Fruit fly (Drosophila melanogaster) whole organism, embryonic: ENCODE results near the gene Mlc2.
A peak's percentile ranks its signal among the peaks of the same experiment; 100 is the strongest.

ENCODE experiments used
- Adf1 ChIP-seq: fragments of 200-800 bp; sonication (Bioruptor generic); IDR thresholded peaks from 2 replicates; pipeline ENCODE4 v1.3.6; 2022; ENCODE audit warnings: missing biosample characterization, missing genetic modification characterization
- CG10267 ChIP-seq: fragments of 200-800 bp; sonication (Bioruptor generic); optimal IDR thresholded peaks from 2 replicates; lab custom pipeline; 2018; ENCODE audit warnings: missing biosample characterization, mild to moderate bottlenecking, missing genetic modification characterization, moderate library complexity
- CG10274 ChIP-seq: fragments of 200-800 bp; sonication (Bioruptor generic); optimal IDR thresholded peaks from 3 replicates; lab custom pipeline; 2017; ENCODE audit warnings: missing biosample characterization, mild to moderate bottlenecking, missing genetic modification characterization
- CG11247 ChIP-seq: fragments of 200-800 bp; sonication (Bioruptor generic); IDR thresholded peaks from 2 replicates; pipeline ENCODE4 v1.3.6; 2022; ENCODE audit warnings: missing biosample characterization, missing genetic modification characterization
- CG11456 ChIP-seq: fragments of 200-800 bp; sonication (Bioruptor generic); IDR thresholded peaks from 3 replicates; pipeline ENCODE4 v1.3.6; 2022; ENCODE audit warnings: missing biosample characterization, missing genetic modification characterization
- CG11504 ChIP-seq: fragments of 200-800 bp; sonication (Bioruptor generic); optimal IDR thresholded peaks from 3 replicates; lab custom pipeline; 2019; ENCODE audit warnings: missing biosample characterization, mild to moderate bottlenecking, missing genetic modification characterization, moderate library complexity
- CG12942 ChIP-seq: fragments of 200-800 bp; sonication (Bioruptor generic); optimal IDR thresholded peaks from 3 replicates; lab custom pipeline; 2016; ENCODE audit warnings: missing biosample characterization, missing genetic modification characterization
- CG16863 ChIP-seq: fragments of 200-800 bp; sonication (Bioruptor generic); optimal IDR thresholded peaks from 3 replicates; lab custom pipeline; 2016; ENCODE audit warnings: missing biosample characterization, missing genetic modification characterization
- CG17912 ChIP-seq: fragments of 200-800 bp; sonication (Bioruptor generic); optimal IDR thresholded peaks from 2 replicates; lab custom pipeline; 2018; ENCODE audit warnings: missing biosample characterization, mild to moderate bottlenecking, missing genetic modification characterization
- CG1792 ChIP-seq: fragments of 200-800 bp; sonication (Bioruptor generic); optimal IDR thresholded peaks from 2 replicates; lab custom pipeline; 2016; ENCODE audit warnings: missing biosample characterization, missing genetic modification characterization
- CG33557 ChIP-seq: fragments of 200-800 bp; sonication (Bioruptor generic); optimal IDR thresholded peaks from 2 replicates; lab custom pipeline; 2019; ENCODE audit warnings: missing biosample characterization, mild to moderate bottlenecking, missing genetic modification characterization, moderate library complexity
- CG42726 ChIP-seq: fragments of 200-800 bp; sonication (Bioruptor generic); IDR thresholded peaks from 2 replicates; pipeline ENCODE4 v1.3.6; 2022; ENCODE audit warnings: missing biosample characterization, missing genetic modification characterization; ENCODE audit not compliant: partially characterized antibody
- CG4360 ChIP-seq: fragments of 200-800 bp; sonication (Bioruptor generic); IDR thresholded peaks from 2 replicates; pipeline ENCODE4 v1.3.6; 2022; ENCODE audit warnings: missing biosample characterization, missing genetic modification characterization
- CG6765 ChIP-seq: fragments of 200-800 bp; sonication (Bioruptor generic); optimal IDR thresholded peaks from 3 replicates; lab custom pipeline; 2017; ENCODE audit warnings: missing biosample characterization, mild to moderate bottlenecking, missing genetic modification characterization
- CG7786 ChIP-seq: fragments of 200-800 bp; sonication (Bioruptor generic); optimal IDR thresholded peaks from 2 replicates; lab custom pipeline; 2016; ENCODE audit warnings: missing biosample characterization, missing genetic modification characterization
- CG8089 ChIP-seq: fragments of 200-800 bp; sonication (Bioruptor generic); optimal IDR thresholded peaks from 3 replicates; lab custom pipeline; 2016; ENCODE audit warnings: missing biosample characterization, missing genetic modification characterization
- CG8388 ChIP-seq: fragments of 200-800 bp; sonication (Bioruptor generic); optimal IDR thresholded peaks from 2 replicates; lab custom pipeline; 2019; ENCODE audit warnings: missing biosample characterization, mild to moderate bottlenecking, missing genetic modification characterization, moderate library complexity
- CoRest ChIP-seq: fragments of 200-800 bp; sonication (Bioruptor generic); optimal IDR thresholded peaks from 3 replicates; lab custom pipeline; 2018; ENCODE audit warnings: missing biosample characterization, mild to moderate bottlenecking, missing genetic modification characterization, moderate library complexity
- Dll ChIP-seq: fragments of 200-800 bp; sonication (Bioruptor generic); IDR thresholded peaks from 4 replicates; pipeline ENCODE4 v1.3.6; 2022; ENCODE audit warnings: missing biosample characterization, missing genetic modification characterization; ENCODE audit not compliant: partially characterized antibody
- Drgx ChIP-seq: fragments of 200-800 bp; sonication (Bioruptor generic); IDR thresholded peaks from 2 replicates; pipeline ENCODE4 v1.3.6; 2022; ENCODE audit warnings: missing biosample characterization, missing genetic modification characterization
- Eip74EF ChIP-seq, 2 experiments: fragments of 200-800 bp in 1 of 2; fragments of >200 bp in 1 of 2; sonication (Bioruptor generic) in 1 of 2; optimal IDR thresholded peaks; 2 replicates each; lab custom pipeline; 2017 to 2019; ENCODE audit warnings: missing biosample characterization in 2 of 2, missing genetic modification characterization in 2 of 2, mild to moderate bottlenecking in 1 of 2, moderate library complexity in 1 of 2
- Fer1 ChIP-seq: fragments of 200-800 bp; sonication (Bioruptor generic); optimal IDR thresholded peaks from 2 replicates; lab custom pipeline; 2017; ENCODE audit warnings: missing biosample characterization, mild to moderate bottlenecking, missing genetic modification characterization
- HLHmδ ChIP-seq: fragments of 200-800 bp; sonication (Bioruptor generic); optimal IDR thresholded peaks from 2 replicates; lab custom pipeline; 2018; ENCODE audit warnings: missing biosample characterization, mild to moderate bottlenecking, missing genetic modification characterization, moderate library complexity
- Hr78 ChIP-seq, 2 experiments: fragments of 200-800 bp in 1 of 2; fragments of >200 bp in 1 of 2; sonication (Bioruptor generic) in 1 of 2; optimal IDR thresholded peaks; 2 replicates each; lab custom pipeline; 2017 to 2019; ENCODE audit warnings: missing biosample characterization in 2 of 2, missing genetic modification characterization in 2 of 2, mild to moderate bottlenecking in 1 of 2, moderate library complexity in 1 of 2
- Lim3 ChIP-seq: fragments of 200-800 bp; sonication (Bioruptor generic); IDR thresholded peaks from 2 replicates; pipeline ENCODE4 v1.3.6; 2022; ENCODE audit warnings: missing biosample characterization, missing genetic modification characterization
- Mad ChIP-seq: fragments of 200-800 bp; sonication (Bioruptor generic); optimal IDR thresholded peaks from 2 replicates; lab custom pipeline; 2016; ENCODE audit warnings: missing biosample characterization, missing genetic modification characterization
- Nf-YB ChIP-seq: fragments of 200-800 bp; sonication (Bioruptor generic); optimal IDR thresholded peaks from 3 replicates; lab custom pipeline; 2019; ENCODE audit warnings: missing biosample characterization, mild to moderate bottlenecking, missing genetic modification characterization, moderate library complexity
- Nf-YC ChIP-seq: fragments of 200-800 bp; optimal IDR thresholded peaks from 3 replicates; lab custom pipeline; 2019; ENCODE audit warnings: missing biosample characterization, mild to moderate bottlenecking, missing genetic modification characterization, moderate library complexity
- Rfx ChIP-seq: fragments of 200-800 bp; sonication (Bioruptor generic); IDR thresholded peaks from 2 replicates; pipeline ENCODE4 v1.3.6; 2022; ENCODE audit warnings: missing biosample characterization, missing genetic modification characterization
- Six4 ChIP-seq: fragments of 200-800 bp; sonication (Bioruptor generic); optimal IDR thresholded peaks from 2 replicates; lab custom pipeline; 2016; ENCODE audit warnings: missing biosample characterization, missing genetic modification characterization
- Usf ChIP-seq: fragments of 200-800 bp; sonication (Bioruptor generic); optimal IDR thresholded peaks from 2 replicates; lab custom pipeline; 2017; ENCODE audit warnings: missing genotype, missing biosample characterization, missing genetic modification characterization
- Xbp1 ChIP-seq: fragments of 200-800 bp; sonication (Bioruptor generic); optimal IDR thresholded peaks from 3 replicates; lab custom pipeline; 2016; ENCODE audit warnings: missing biosample characterization, mild to moderate bottlenecking, missing genetic modification characterization
- Xrp1 ChIP-seq: fragments of 200-800 bp; sonication (Bioruptor generic); IDR thresholded peaks from 2 replicates; pipeline ENCODE4 v1.3.6; 2022; ENCODE audit warnings: missing biosample characterization, missing genetic modification characterization
- abd-A ChIP-seq: fragments of 200-800 bp; sonication (Bioruptor generic); optimal IDR thresholded peaks from 3 replicates; lab custom pipeline; 2019; ENCODE audit warnings: missing biosample characterization, mild to moderate bottlenecking, missing genetic modification characterization, moderate library complexity
- croc ChIP-seq: fragments of 200-800 bp; sonication (Bioruptor generic); conservative IDR thresholded peaks from 3 replicates; pipeline ENCODE4 v1.3.6; 2022; ENCODE audit warnings: missing biosample characterization, missing genetic modification characterization
- disco-r ChIP-seq: fragments of 200-800 bp; sonication (Bioruptor generic); optimal IDR thresholded peaks from 2 replicates; lab custom pipeline; 2016; ENCODE audit warnings: missing biosample characterization, missing genetic modification characterization
- dpn ChIP-seq, 2 experiments: fragments of 200-800 bp; sonication (Bioruptor generic); optimal IDR thresholded peaks; 3 replicates each; lab custom pipeline; 2016; ENCODE audit warnings: missing biosample characterization in 2 of 2, missing genetic modification characterization in 2 of 2
- eve ChIP-seq, 2 experiments: fragments of >200 bp; optimal IDR thresholded peaks; 2 replicates each; lab custom pipeline; 2017; ENCODE audit warnings: missing biosample characterization in 2 of 2, missing genetic modification characterization in 2 of 2
- fd3F ChIP-seq: fragments of 200-800 bp; sonication (Bioruptor generic); optimal IDR thresholded peaks from 2 replicates; lab custom pipeline; 2018; ENCODE audit warnings: missing biosample characterization, mild to moderate bottlenecking, missing genetic modification characterization, moderate library complexity
- gem ChIP-seq: fragments of 200-800 bp; sonication (Bioruptor generic); optimal IDR thresholded peaks from 2 replicates; lab custom pipeline; 2019; ENCODE audit warnings: missing biosample characterization, mild to moderate bottlenecking, missing genetic modification characterization, moderate library complexity
- gro ChIP-seq: fragments of 200-800 bp; sonication (Bioruptor generic); optimal IDR thresholded peaks from 2 replicates; lab custom pipeline; 2016; ENCODE audit warnings: missing biosample characterization, missing genetic modification characterization
- lbe ChIP-seq: fragments of 200-800 bp; sonication (Bioruptor generic); optimal IDR thresholded peaks from 2 replicates; lab custom pipeline; 2016; ENCODE audit warnings: missing biosample characterization, mild to moderate bottlenecking, missing genetic modification characterization
- lilli ChIP-seq: fragments of 200-800 bp; sonication (Bioruptor generic); optimal IDR thresholded peaks from 3 replicates; lab custom pipeline; 2016; ENCODE audit warnings: missing biosample characterization, missing genetic modification characterization
- nerfin-2 ChIP-seq: fragments of 200-800 bp; sonication (Bioruptor generic); IDR thresholded peaks from 2 replicates; pipeline ENCODE4 v1.3.6; 2022; ENCODE audit warnings: missing biosample characterization, missing genetic modification characterization; ENCODE audit not compliant: partially characterized antibody
- pros ChIP-seq: fragments of 200-800 bp; sonication (Bioruptor generic); optimal IDR thresholded peaks from 3 replicates; lab custom pipeline; 2019; ENCODE audit warnings: missing biosample characterization, mild to moderate bottlenecking, missing genetic modification characterization, moderate library complexity
- row ChIP-seq: fragments of 200-800 bp; sonication (Bioruptor generic); IDR thresholded peaks from 3 replicates; pipeline ENCODE4 v1.3.6; 2022; ENCODE audit warnings: missing biosample characterization, missing genetic modification characterization
- salm ChIP-seq: fragments of 200-800 bp; sonication (Bioruptor generic); optimal IDR thresholded peaks from 2 replicates; lab custom pipeline; 2018; ENCODE audit warnings: missing biosample characterization, mild to moderate bottlenecking, missing genetic modification characterization
- stwl ChIP-seq: fragments of 200-800 bp; sonication (Bioruptor generic); optimal IDR thresholded peaks from 3 replicates; lab custom pipeline; 2018; ENCODE audit warnings: missing biosample characterization, mild to moderate bottlenecking, missing genetic modification characterization, moderate library complexity
- vnd ChIP-seq: fragments of 200-800 bp; sonication (Bioruptor generic); IDR thresholded peaks from 3 replicates; pipeline ENCODE4 v1.3.6; 2022; ENCODE audit warnings: missing biosample characterization, missing genetic modification characterization; ENCODE audit not compliant: partially characterized antibody
- wek ChIP-seq: fragments of 200-800 bp; sonication (Bioruptor generic); optimal IDR thresholded peaks from 3 replicates; lab custom pipeline; 2018; ENCODE audit warnings: missing biosample characterization, mild to moderate bottlenecking, missing genetic modification characterization, moderate library complexity

The Mlc2 gene

DNA sequence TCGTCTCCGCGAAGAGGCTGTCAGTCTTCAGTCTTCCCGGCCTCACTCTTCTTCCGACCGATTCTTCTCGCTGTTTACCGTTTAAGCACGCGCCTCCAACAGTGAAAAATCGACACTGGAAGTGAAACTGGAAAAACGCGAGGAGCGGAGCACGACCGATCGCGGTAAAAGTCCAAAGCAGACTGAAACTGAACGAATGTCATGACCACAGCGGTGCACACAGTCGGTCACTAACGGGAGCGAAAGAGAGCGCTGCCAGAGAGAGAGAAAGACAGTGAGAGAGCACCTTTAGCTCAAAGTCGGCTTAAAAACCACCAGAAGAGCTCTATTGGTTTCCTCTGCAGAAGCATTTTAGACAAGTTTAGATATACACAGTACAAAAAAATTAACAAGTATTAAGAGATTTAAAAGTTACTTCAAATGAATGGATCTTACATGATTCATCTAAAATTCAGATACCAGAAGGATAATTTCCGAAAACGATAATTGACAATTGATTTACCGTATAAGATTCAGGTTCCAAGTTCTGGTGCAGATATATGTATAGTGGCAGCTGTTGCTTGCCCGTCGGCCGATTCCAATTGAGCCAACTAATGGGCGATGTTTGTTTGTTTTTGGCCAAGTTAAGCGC is 13.9 kb downstream of the Mlc2 start, which contains the start of gene CG11498 (continued):
- TF ChIP-seq CG8388 (GFP tag; lab: Kevin White, UChicago) (no peak), nerfin-2 (GFP tag; lab: Robert Waterston, UW) (no peak), Eip74EF (GFP tag; optimal IDR thresholded peaks at IDR 0.05; lab: Kevin White, UChicago) (no peak), CG33557 (GFP tag; lab: Kevin White, UChicago) (no peak), CG16863 (GFP tag; lab: Kevin White, UChicago) (no peak), Mad (GFP tag; lab: Kevin White, UChicago) (no peak), CG7786 (no peak), Dll (GFP tag; lab: Robert Waterston, UW) (no peak), Hr78 (GFP tag; optimal IDR thresholded peaks at IDR 0.05; lab: Kevin White, UChicago) (peak in 1 of 2 experiments; percentile 50), Xbp1 (GFP tag; lab: Kevin White, UChicago) (no peak), Adf1 (GFP tag; lab: Robert Waterston, UW) (no peak), CG6765 (GFP tag; lab: Kevin White, UChicago) (no peak), vnd (GFP tag; lab: Robert Waterston, UW) (no peak), croc (GFP tag; lab: Robert Waterston, UW) (no peak), CoRest (tag; lab: Kevin White, UChicago) (no peak), salm (tag; lab: Kevin White, UChicago) (no peak), pros (GFP tag; lab: Kevin White, UChicago) (peak; percentile 22), wek (GFP tag; lab: Kevin White, UChicago) (no peak), fd3F (GFP tag; lab: Kevin White, UChicago) (no peak), CG11504 (no peak), disco-r (GFP tag; lab: Kevin White, UChicago) (no peak), Lim3 (GFP tag; lab: Robert Waterston, UW) (no peak), CG1792 (GFP tag; lab: Kevin White, UChicago) (no peak), CG10274 (no peak), lbe (GFP tag; lab: Kevin White, UChicago) (no peak), Nf-YC (tag; lab: Kevin White, UChicago) (no peak), CG11456 (no peak), dpn (GFP tag; optimal IDR thresholded peaks at IDR 0.05; lab: Kevin White, UChicago) (no peak), Rfx (GFP tag; lab: Robert Waterston, UW) (no peak), CG12942 (GFP tag; lab: Kevin White, UChicago) (no peak), eve (GFP tag; optimal IDR thresholded peaks at IDR 0.05; lab: Kevin White, UChicago) (no peak), stwl (no peak), Six4 (GFP tag; lab: Kevin White, UChicago) (no peak), CG8089 (GFP tag; lab: Kevin White, UChicago) (no peak), CG42726 (GFP tag; lab: Robert Waterston, UW) (no peak), row (GFP tag; lab: Robert Waterston, UW) (no peak), gro (no peak), CG11247 (GFP tag; lab: Robert Waterston, UW) (no peak), CG10267 (tag; lab: Kevin White, UChicago) (no peak), CG4360 (no peak), abd-A (tag; lab: Kevin White, UChicago) (no peak), Nf-YB (GFP tag; lab: Kevin White, UChicago) (no peak), Fer1 (GFP tag; lab: Kevin White, UChicago) (no peak), HLHmδ (GFP tag; lab: Kevin White, UChicago) (peak; percentile 2), Xrp1 (0 out of 2 replicates have a peak, but pooled peaks have one; percentile 19), CG17912 (GFP tag; lab: Kevin White, UChicago) (no peak), Drgx (GFP tag; lab: Robert Waterston, UW) (peak; percentile 72), Usf (no peak), lilli (no peak), gem (tag; lab: Kevin White, UChicago) (no peak)
